Fruit fly (Drosophila melanogaster): Measurements from ENCODE around the gene CG4045.
A peak's percentile ranks its signal among the peaks of the same experiment; 100 is the strongest.

The CG4045 gene

DNA sequence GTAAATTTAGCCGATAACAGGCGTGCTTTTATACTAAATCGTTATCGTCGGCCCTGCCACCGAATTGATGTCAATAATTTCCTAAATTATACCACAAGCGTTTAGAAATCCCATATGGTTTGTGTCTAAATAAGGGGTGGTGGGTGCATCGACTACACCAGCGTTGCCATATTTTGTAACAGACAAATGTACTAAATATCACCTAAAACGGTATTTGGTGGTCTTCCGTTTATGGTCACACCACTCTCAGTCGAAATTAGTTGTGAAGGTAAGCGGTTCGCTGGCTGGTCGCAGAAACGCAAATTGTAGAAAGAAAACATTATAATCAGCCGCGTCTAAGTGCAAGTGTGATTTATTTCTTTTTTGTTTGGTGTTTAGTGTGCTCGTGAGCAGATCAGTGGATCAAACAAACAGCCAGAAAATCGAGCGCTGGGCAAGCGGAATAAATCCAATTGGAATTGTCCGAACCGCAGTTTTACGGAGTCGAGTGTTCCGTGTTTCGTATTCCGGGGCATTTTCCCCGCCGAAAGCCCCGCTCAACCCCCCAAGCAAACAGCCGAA, 4.7 kb upstream of the CG4045 start, which contains the start of the genes CG16903 and Unc-76 (continued):
- TF ChIP-seq al (GFP tag; IDR thresholded peaks at IDR 0.05) (0 out of 2 replicates have a peak, but pooled peaks have one; percentile 20), CG16779 (GFP tag; IDR thresholded peaks at IDR 0.05) (no peak), CG2712 (tag; optimal IDR thresholded peaks at IDR 0.05) (peak; percentile 72), CG10654 (GFP tag; optimal IDR thresholded peaks at IDR 0.05) (no peak), Elba2 (GFP tag; optimal IDR thresholded peaks at IDR 0.05) (peak; percentile 36), Bgb (GFP tag; IDR thresholded peaks at IDR 0.05; ENCODE audit: partially characterized antibody) (peak; percentile 56; the same call in 1 of the 2 replicates), row (GFP tag; IDR thresholded peaks at IDR 0.05) (peak; percentile 29; the same call in 1 of the 3 replicates), CG13624 (GFP tag; optimal IDR thresholded peaks at IDR 0.05) (peak; percentile 67), Atf3 (GFP tag; optimal IDR thresholded peaks at IDR 0.05) (no peak), CG13894 (tag; optimal IDR thresholded peaks at IDR 0.05) (peak; percentile 87), bigmax (GFP tag; optimal IDR thresholded peaks at IDR 0.05) (peak; percentile 26), CG6254 (GFP tag; optimal IDR thresholded peaks at IDR 0.05) (peak; percentile 7), CG17829 (tag; optimal IDR thresholded peaks at IDR 0.05) (peak; percentile 71), Ada2b (GFP tag; IDR thresholded peaks at IDR 0.05) (no peak), Doc2 (GFP tag; IDR thresholded peaks at IDR 0.05) (no peak), dmrt11E (tag; optimal IDR thresholded peaks at IDR 0.05) (peak; percentile 8), slp2 (GFP tag; optimal IDR thresholded peaks at IDR 0.05) (no peak), ab (GFP tag; optimal IDR thresholded peaks at IDR 0.05) (no peak), dm (GFP tag; optimal IDR thresholded peaks at IDR 0.05) (peak; percentile 60), wor (GFP tag; IDR thresholded peaks at IDR 0.05) (no peak), CG11560 (tag; IDR thresholded peaks at IDR 0.05) (0 out of 3 replicates have a peak, but pooled peaks have one; percentile 45), bbx (GFP tag; IDR thresholded peaks at IDR 0.05; ENCODE audit: partially characterized antibody) (peak; percentile 29; the same call in 1 of the 2 replicates), abd-A (tag; optimal IDR thresholded peaks at IDR 0.05) (peak; percentile 71), knrl (GFP tag; IDR thresholded peaks at IDR 0.05; ENCODE audit: partially characterized antibody) (peak; percentile 58; the same call in 1 of the 3 replicates), zen (tag; optimal IDR thresholded peaks at IDR 0.05) (peak; percentile 42), HLH54F (GFP tag; optimal IDR thresholded peaks at IDR 0.05) (peak; percentile 35), fu2 (GFP tag; optimal IDR thresholded peaks at IDR 0.05) (peak; percentile 6), croc (GFP tag; conservative IDR thresholded peaks at IDR 0.05) (no peak), B-H2 (GFP tag; optimal IDR thresholded peaks at IDR 0.05) (peak; percentile 81), sisA (GFP tag; IDR thresholded peaks at IDR 0.05) (no peak), CG1233 (GFP tag; optimal IDR thresholded peaks at IDR 0.05) (peak; percentile 17), fd96Cb (tag; optimal IDR thresholded peaks at IDR 0.05) (no peak), CG18011 (GFP tag; optimal IDR thresholded peaks at IDR 0.05) (no peak), CG9727 (GFP tag; optimal IDR thresholded peaks at IDR 0.05) (peak; percentile 7), CG15479 (GFP tag; optimal IDR thresholded peaks at IDR 0.05) (no peak), CG4360 (GFP tag; IDR thresholded peaks at IDR 0.05) (no peak), Gsc (GFP tag; IDR thresholded peaks at IDR 0.05) (no peak), nerfin-2 (GFP tag; IDR thresholded peaks at IDR 0.05; ENCODE audit: partially characterized antibody) (no peak), toy (GFP tag; IDR thresholded peaks at IDR 0.05) (no peak), CG10267 (tag; optimal IDR thresholded peaks at IDR 0.05) (peak; percentile 81), CG17912 (GFP tag; optimal IDR thresholded peaks at IDR 0.05) (peak; percentile 9), CG42726 (GFP tag; IDR thresholded peaks at IDR 0.05; ENCODE audit: partially characterized antibody) (peak; percentile 70), CG16813 (GFP tag; IDR thresholded peaks at IDR 0.05; ENCODE audit: partially characterized antibody) (no peak), Sin3A (optimal IDR thresholded peaks at IDR 0.05) (peak; percentile 77), Lpt (GFP tag; optimal IDR thresholded peaks at IDR 0.05) (no peak), CG43689 (GFP tag; IDR thresholded peaks at IDR 0.05) (no peak), CG4617 (GFP tag; optimal IDR thresholded peaks at IDR 0.05; ENCODE audit: borderline replicate concordance) (peak; percentile 90), Sox102F (GFP tag; optimal IDR thresholded peaks at IDR 0.05) (no peak), tin (GFP tag; optimal IDR thresholded peaks at IDR 0.05) (no peak), CG12236 (GFP tag; optimal IDR thresholded peaks at IDR 0.05) (no peak)

Measured in whole organism, embryonic.